Fruit fly (Drosophila melanogaster) whole organism, pupa: ENCODE measurements around the gene CG11349.

Experiments used
- CG10348 ChIP-seq: fragments of 200-800 bp; sonication (Bioruptor generic); IDR thresholded peaks from 2 replicates; pipeline ENCODE4 v1.3.6; 2022; ENCODE audit warnings: missing biosample characterization, missing genetic modification characterization
- CG4496 ChIP-seq: fragments of 200-800 bp; sonication (Bioruptor generic); IDR thresholded peaks from 3 replicates; pipeline ENCODE4 v1.3.6; 2022; ENCODE audit warnings: missing biosample characterization, missing genetic modification characterization
- CG8301 ChIP-seq: fragments of 200-800 bp; sonication (Bioruptor generic); optimal IDR thresholded peaks from 2 replicates; lab custom pipeline; 2018; ENCODE audit warnings: missing biosample characterization, mild to moderate bottlenecking, missing genetic modification characterization
- CG9948 ChIP-seq: fragments of 200-800 bp; sonication (Bioruptor generic); optimal IDR thresholded peaks from 2 replicates; lab custom pipeline; 2018; ENCODE audit warnings: missing biosample characterization, mild to moderate bottlenecking, missing genetic modification characterization, moderate library complexity
- EcR ChIP-seq: fragments of 200-800 bp; sonication (Bioruptor generic); optimal IDR thresholded peaks from 3 replicates; lab custom pipeline; 2019; ENCODE audit warnings: missing biosample characterization, missing genetic modification characterization, mild to moderate bottlenecking, moderate library complexity, missing genetic modification reagents
- Pif1B ChIP-seq: fragments of 200-800 bp; sonication (Bioruptor generic); optimal IDR thresholded peaks from 3 replicates; lab custom pipeline; 2016; ENCODE audit warnings: missing biosample characterization, missing genetic modification characterization

DNA sequence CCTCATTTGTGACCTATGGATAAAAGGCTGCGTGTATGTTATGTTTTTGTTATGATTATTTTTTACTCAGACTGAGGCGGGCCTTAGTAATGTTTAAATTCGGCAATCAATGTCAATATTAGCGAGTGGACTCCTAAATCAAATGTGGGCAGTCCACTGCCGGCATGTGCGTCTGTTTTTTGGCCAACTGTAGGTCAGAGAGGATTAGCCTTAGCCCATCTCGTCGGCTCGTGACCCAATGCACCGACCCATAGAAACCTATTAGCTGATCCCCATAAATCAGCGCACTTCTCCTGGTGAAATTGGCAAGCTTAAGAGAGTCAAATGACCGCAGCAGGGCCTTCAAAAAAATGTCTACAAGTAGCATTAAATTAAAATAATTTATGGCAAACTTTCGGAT lies 2.8 kb downstream of the CG11349 start:
- TF ChIP-seq CG10348 (GFP tag; lab: Robert Waterston, UW) (no peak), CG8301 (no peak), CG4496 (no peak), Pif1B (GFP tag; lab: Kevin White, UChicago) (no peak), CG9948 (no peak), EcR (GFP tag; lab: Kevin White, UChicago) (no peak)
